Fruit fly (Drosophila melanogaster) whole organism, prepupa: ENCODE results near the gene CG3165.
A peak's percentile ranks its signal among the peaks of the same experiment; 100 is the strongest.

Experiments used
- Blimp-1 ChIP-seq: fragments of 200-800 bp; sonication (Bioruptor generic); optimal IDR thresholded peaks from 3 replicates; lab custom pipeline; 2017; ENCODE audit warnings: missing biosample characterization, missing genetic modification characterization, mild to moderate bottlenecking, moderate library complexity, missing genetic modification reagents
- CG10669 ChIP-seq: fragments of 200-800 bp; sonication (Bioruptor generic); optimal IDR thresholded peaks from 3 replicates; lab custom pipeline; 2018; ENCODE audit warnings: missing biosample characterization, mild to moderate bottlenecking, missing genetic modification characterization, moderate library complexity
- CG11294 ChIP-seq: fragments of 200-800 bp; sonication (Bioruptor generic); IDR thresholded peaks from 2 replicates; pipeline ENCODE4 v1.3.6; 2022; ENCODE audit warnings: missing biosample characterization, missing genetic modification characterization
- CG1621 ChIP-seq: fragments of 200-800 bp; sonication (Bioruptor generic); optimal IDR thresholded peaks from 3 replicates; lab custom pipeline; 2018; ENCODE audit warnings: missing biosample characterization, mild to moderate bottlenecking, missing genetic modification characterization
- CG16779 ChIP-seq: fragments of 200-800 bp; sonication (Bioruptor generic); optimal IDR thresholded peaks from 3 replicates; lab custom pipeline; 2017; ENCODE audit warnings: missing biosample characterization, mild to moderate bottlenecking, missing genetic modification characterization
- CG3032 ChIP-seq: fragments of 200-800 bp; optimal IDR thresholded peaks from 2 replicates; lab custom pipeline; 2019; ENCODE audit warnings: missing biosample characterization, mild to moderate bottlenecking, missing genetic modification characterization, moderate library complexity
- CG31627 ChIP-seq: fragments of 200-800 bp; sonication (Bioruptor generic); optimal IDR thresholded peaks from 3 replicates; lab custom pipeline; 2016; ENCODE audit warnings: missing biosample characterization, missing genetic modification characterization
- CG32006 ChIP-seq: fragments of 200-800 bp; sonication (Bioruptor generic); optimal IDR thresholded peaks from 3 replicates; lab custom pipeline; 2017; ENCODE audit warnings: missing biosample characterization, mild to moderate bottlenecking, missing genetic modification characterization
- CG3919 ChIP-seq: fragments of 200-800 bp; sonication (Bioruptor generic); optimal IDR thresholded peaks from 3 replicates; lab custom pipeline; 2016; ENCODE audit warnings: missing biosample characterization, missing genetic modification characterization
- CG6163 ChIP-seq: fragments of 200-800 bp; sonication (Bioruptor generic); IDR thresholded peaks from 3 replicates; pipeline ENCODE4 v1.3.6; 2022; ENCODE audit warnings: missing biosample characterization, missing genetic modification characterization
- CG6792 ChIP-seq: fragments of 200-800 bp; sonication (Bioruptor generic); optimal IDR thresholded peaks from 3 replicates; lab custom pipeline; 2016; ENCODE audit warnings: missing biosample characterization, missing genetic modification characterization
- CG6854 ChIP-seq: fragments of 200-800 bp; sonication (Bioruptor generic); optimal IDR thresholded peaks from 2 replicates; lab custom pipeline; 2017; ENCODE audit warnings: missing biosample characterization, mild to moderate bottlenecking, missing genetic modification characterization
- CG7368 ChIP-seq: fragments of 200-800 bp; sonication (Bioruptor generic); optimal IDR thresholded peaks from 3 replicates; lab custom pipeline; 2016; ENCODE audit warnings: missing biosample characterization, missing genetic modification characterization
- CG8119 ChIP-seq: fragments of 200-800 bp; sonication (Bioruptor generic); IDR thresholded peaks from 3 replicates; pipeline ENCODE4 v1.3.6; 2022; ENCODE audit warnings: missing biosample characterization, missing genetic modification characterization
- Eip78C ChIP-seq: fragments of 200-800 bp; sonication (Bioruptor generic); peaks from one replicate; lab custom pipeline; 2016; ENCODE audit warnings: missing biosample characterization, missing genetic modification characterization
- Eip93F ChIP-seq: fragments of 200-800 bp; sonication (Bioruptor generic); optimal IDR thresholded peaks from 2 replicates; lab custom pipeline; 2016; ENCODE audit warnings: missing biosample characterization, mild to moderate bottlenecking, missing genetic modification characterization
- Ets21C ChIP-seq: fragments of 200-800 bp; sonication (Bioruptor generic); optimal IDR thresholded peaks from 3 replicates; lab custom pipeline; 2016; ENCODE audit warnings: missing biosample characterization, missing genetic modification characterization
- Ets96B ChIP-seq: fragments of 200-800 bp; optimal IDR thresholded peaks from 2 replicates; lab custom pipeline; 2019; ENCODE audit warnings: missing biosample characterization, mild to moderate bottlenecking, missing genetic modification characterization, moderate library complexity
- Gug ChIP-seq: fragments of 200-800 bp; sonication (Bioruptor generic); IDR thresholded peaks from 2 replicates; pipeline ENCODE4 v1.3.6; 2022; ENCODE audit warnings: missing biosample characterization, missing genetic modification characterization
- Hr38 ChIP-seq: sonication (Bioruptor generic); optimal IDR thresholded peaks from 2 replicates; lab custom pipeline; 2016; ENCODE audit warnings: missing biosample characterization, missing genetic modification characterization
- Hr39 ChIP-seq: fragments of 200-800 bp; sonication (Bioruptor generic); optimal IDR thresholded peaks from 2 replicates; lab custom pipeline; 2016; ENCODE audit warnings: missing biosample characterization, missing genetic modification characterization
- Hr4 ChIP-seq: fragments of 200-800 bp; sonication (Bioruptor generic); optimal IDR thresholded peaks from 3 replicates; lab custom pipeline; 2016; ENCODE audit warnings: missing biosample characterization, missing genetic modification characterization
- Lpt ChIP-seq: fragments of 200-800 bp; sonication (Bioruptor generic); optimal IDR thresholded peaks from 3 replicates; lab custom pipeline; 2016; ENCODE audit warnings: missing biosample characterization, missing genetic modification characterization
- Met ChIP-seq: fragments of 200-800 bp; sonication (Bioruptor generic); optimal IDR thresholded peaks from 3 replicates; lab custom pipeline; 2016; ENCODE audit warnings: missing biosample characterization, missing genetic modification characterization
- OdsH ChIP-seq: fragments of 200-800 bp; sonication (Bioruptor generic); optimal IDR thresholded peaks from 3 replicates; lab custom pipeline; 2016; ENCODE audit warnings: missing biosample characterization, missing genetic modification characterization
- Smox ChIP-seq: fragments of 200-800 bp; sonication (Bioruptor generic); optimal IDR thresholded peaks from 3 replicates; lab custom pipeline; 2016; ENCODE audit warnings: missing biosample characterization, missing genetic modification characterization
- Sox14 ChIP-seq: fragments of 200-800 bp; sonication (Bioruptor generic); optimal IDR thresholded peaks from 3 replicates; lab custom pipeline; 2016; ENCODE audit warnings: missing biosample characterization, missing genetic modification characterization
- achi ChIP-seq: fragments of 200-800 bp; sonication (Bioruptor generic); optimal IDR thresholded peaks from 3 replicates; lab custom pipeline; 2016; ENCODE audit warnings: missing biosample characterization, missing genetic modification characterization
- cyc ChIP-seq: fragments of 200-800 bp; sonication (Bioruptor generic); optimal IDR thresholded peaks from 3 replicates; lab custom pipeline; 2016; ENCODE audit warnings: missing biosample characterization, missing genetic modification characterization
- dac ChIP-seq: fragments of 200-800 bp; sonication (Bioruptor generic); optimal IDR thresholded peaks from 2 replicates; lab custom pipeline; 2017; ENCODE audit warnings: missing biosample characterization, mild to moderate bottlenecking, missing genetic modification characterization
- dsx ChIP-seq: fragments of 200-800 bp; optimal IDR thresholded peaks from 3 replicates; lab custom pipeline; 2019; ENCODE audit warnings: missing biosample characterization, mild to moderate bottlenecking, missing genetic modification characterization, moderate library complexity; ENCODE audit not compliant: poor library complexity, severe bottlenecking
- eg ChIP-seq: fragments of 200-800 bp; sonication (Bioruptor generic); IDR thresholded peaks from 3 replicates; pipeline ENCODE4 v1.3.6; 2022; ENCODE audit warnings: missing biosample characterization, missing genetic modification characterization
- esn ChIP-seq: fragments of 200-800 bp; sonication (Bioruptor generic); optimal IDR thresholded peaks from 2 replicates; lab custom pipeline; 2016; ENCODE audit warnings: missing biosample characterization, mild to moderate bottlenecking, missing genetic modification characterization, moderate library complexity
- fd59A ChIP-seq: fragments of 200-800 bp; sonication (Bioruptor generic); optimal IDR thresholded peaks from 2 replicates; lab custom pipeline; 2017; ENCODE audit warnings: missing biosample characterization, mild to moderate bottlenecking, missing genetic modification characterization, missing genetic modification reagents
- fd85E ChIP-seq: fragments of 200-800 bp; sonication (Bioruptor generic); optimal IDR thresholded peaks from 3 replicates; lab custom pipeline; 2016; ENCODE audit warnings: missing biosample characterization, missing genetic modification characterization
- fkh ChIP-seq: fragments of 200-800 bp; sonication (Bioruptor generic); optimal IDR thresholded peaks from 3 replicates; lab custom pipeline; 2017; ENCODE audit warnings: missing biosample characterization, mild to moderate bottlenecking, missing genetic modification characterization, moderate library complexity
- lz ChIP-seq: fragments of 200-800 bp; sonication (Bioruptor generic); optimal IDR thresholded peaks from 3 replicates; lab custom pipeline; 2016; ENCODE audit warnings: missing biosample characterization, missing genetic modification characterization
- net ChIP-seq: fragments of 200-800 bp; sonication (Bioruptor generic); optimal IDR thresholded peaks from 3 replicates; lab custom pipeline; 2016; ENCODE audit warnings: missing biosample characterization, missing genetic modification characterization
- pdm3 ChIP-seq: fragments of 200-800 bp; sonication (Bioruptor generic); optimal IDR thresholded peaks from 3 replicates; lab custom pipeline; 2016; ENCODE audit warnings: missing biosample characterization, missing genetic modification characterization
- salr ChIP-seq, 2 experiments: fragments of 200-800 bp; sonication (Bioruptor generic); optimal IDR thresholded peaks; 3 replicates each; lab custom pipeline; 2016 to 2018; ENCODE audit warnings: missing biosample characterization in 2 of 2, missing genetic modification characterization in 2 of 2, mild to moderate bottlenecking in 1 of 2
- spab ChIP-seq: fragments of 200-800 bp; sonication (Bioruptor generic); optimal IDR thresholded peaks from 2 replicates; lab custom pipeline; 2017; ENCODE audit warnings: missing biosample characterization, mild to moderate bottlenecking, missing genetic modification characterization, missing genetic modification reagents
- ss ChIP-seq, 2 experiments: fragments of 200-800 bp; sonication (Bioruptor generic); optimal IDR thresholded peaks; 2 replicates in 1 of 2; 3 replicates in 1 of 2; lab custom pipeline; 2017 to 2018; ENCODE audit warnings: mild to moderate bottlenecking in 2 of 2, missing biosample characterization in 2 of 2, missing genetic modification characterization in 2 of 2, moderate library complexity in 1 of 2
- topi ChIP-seq: fragments of 200-800 bp; sonication (Bioruptor generic); optimal IDR thresholded peaks from 3 replicates; lab custom pipeline; 2016; ENCODE audit warnings: missing biosample characterization, missing genetic modification characterization
- vri ChIP-seq: fragments of 200-800 bp; sonication (Bioruptor generic); optimal IDR thresholded peaks from 3 replicates; lab custom pipeline; 2016; ENCODE audit warnings: missing biosample characterization, mild to moderate bottlenecking, missing genetic modification characterization

Gene CG3165

DNA sequence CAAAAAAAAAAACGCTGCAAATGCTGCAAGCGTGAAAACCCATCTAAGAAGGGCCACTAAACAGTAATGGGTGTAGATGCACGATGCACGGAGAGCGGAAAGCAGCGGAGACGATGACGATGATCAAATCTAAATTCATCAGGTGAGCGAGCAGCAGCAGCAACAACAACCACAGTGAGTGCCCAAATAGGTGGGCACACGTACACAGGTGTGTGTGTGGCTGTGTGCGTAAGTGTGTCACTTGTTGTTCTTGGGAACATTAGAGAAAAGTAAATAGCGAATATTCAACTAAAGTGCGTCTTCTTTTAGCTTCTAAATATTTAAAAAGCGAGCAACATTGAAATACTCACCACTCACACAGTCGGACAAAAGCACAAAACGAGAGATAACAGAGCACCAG is 16.3 kb downstream of the CG3165 start:
- TF ChIP-seq Eip78C (GFP tag; lab: Kevin White, UChicago) = no peak
- no peak for TF ChIP-seq CG32006 (GFP tag; lab: Kevin White, UChicago)
- no peak for TF ChIP-seq Gug
- TF ChIP-seq dsx = no peak
- TF ChIP-seq Ets21C (GFP tag; lab: Kevin White, UChicago) = no peak
- TF ChIP-seq CG3032 (tag; lab: Kevin White, UChicago) = no peak
- peak; percentile 60 for TF ChIP-seq fkh
- no peak for TF ChIP-seq fd59A (GFP tag; lab: Kevin White, UChicago)

DNA sequence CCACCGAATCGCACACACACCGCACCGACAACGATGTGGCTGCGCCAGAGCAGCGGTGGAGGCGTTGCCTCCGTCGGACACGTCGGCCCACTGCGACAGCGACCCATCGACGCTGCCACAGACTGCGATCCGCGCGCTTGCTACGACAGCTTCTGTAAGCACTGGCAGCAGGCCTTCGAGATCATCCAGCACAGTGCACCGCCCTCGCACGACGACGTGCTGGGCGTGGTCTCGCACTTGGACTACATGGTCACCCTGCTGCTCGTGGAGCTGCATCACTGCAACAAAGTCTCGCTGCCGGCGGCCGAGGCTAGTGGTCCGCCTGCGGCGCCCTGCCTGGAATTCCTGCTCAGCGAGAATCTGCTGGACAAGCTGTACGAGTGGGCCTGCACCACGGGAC is 16.8 kb downstream of the CG3165 start:
- TF ChIP-seq CG6854 (no peak), Lpt (GFP tag; lab: Kevin White, UChicago) (no peak), CG10669 (GFP tag; lab: Kevin White, UChicago) (no peak), CG6792 (no peak), CG32006 (GFP tag; lab: Kevin White, UChicago) (no peak), Eip78C (GFP tag; lab: Kevin White, UChicago) (no peak), cyc (no peak), fd59A (GFP tag; lab: Kevin White, UChicago) (no peak), Smox (no peak), Ets21C (GFP tag; lab: Kevin White, UChicago) (no peak), Eip93F (GFP tag; lab: Kevin White, UChicago) (no peak), OdsH (no peak), fd85E (GFP tag; lab: Kevin White, UChicago) (no peak), spab (GFP tag; lab: Kevin White, UChicago) (no peak), Sox14 (GFP tag; lab: Kevin White, UChicago) (no peak), pdm3 (GFP tag; lab: Kevin White, UChicago) (no peak)

DNA sequence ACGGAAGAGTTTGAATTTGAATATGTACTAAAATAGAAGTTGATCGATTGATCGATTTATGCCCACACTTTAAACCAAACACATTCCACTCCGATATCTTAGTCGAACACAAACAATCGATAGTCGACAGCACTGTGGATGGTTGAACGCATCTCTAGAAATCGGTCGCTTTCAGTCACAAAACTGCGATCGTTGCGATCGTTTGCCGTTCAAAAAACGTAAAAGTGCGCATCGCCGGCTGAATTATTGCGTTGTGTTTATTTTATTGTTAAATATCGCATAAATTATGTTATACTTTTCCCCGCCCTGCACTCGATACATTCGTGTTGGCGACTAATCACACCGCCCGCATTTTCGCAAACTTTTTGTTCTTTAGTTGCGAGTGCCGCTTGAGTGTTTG is 22.2 kb downstream of the CG3165 start, which contains the start of gene Ccdc85:
TSS of gene Ccdc85 (plus strand) at position 174 of the 400 bp plus-strand sequence.
- TF ChIP-seq fd59A (GFP tag; lab: Kevin White, UChicago) = no peak
- TF ChIP-seq CG6163 = 0 out of 3 replicates have a peak, but pooled peaks have one; percentile 7
- no peak for TF ChIP-seq vri (GFP tag; lab: Kevin White, UChicago)
- no peak for TF ChIP-seq Hr4
- TF ChIP-seq CG1621 (tag; lab: Kevin White, UChicago) = peak; percentile 4
- peak; percentile 41 for TF ChIP-seq Eip78C (GFP tag; lab: Kevin White, UChicago)
- peak; percentile 12 for TF ChIP-seq Sox14 (GFP tag; lab: Kevin White, UChicago)
- no peak for TF ChIP-seq Lpt (GFP tag; lab: Kevin White, UChicago)
- TF ChIP-seq esn (GFP tag; lab: Kevin White, UChicago) = peak; percentile 26
- no peak for TF ChIP-seq Smox

DNA sequence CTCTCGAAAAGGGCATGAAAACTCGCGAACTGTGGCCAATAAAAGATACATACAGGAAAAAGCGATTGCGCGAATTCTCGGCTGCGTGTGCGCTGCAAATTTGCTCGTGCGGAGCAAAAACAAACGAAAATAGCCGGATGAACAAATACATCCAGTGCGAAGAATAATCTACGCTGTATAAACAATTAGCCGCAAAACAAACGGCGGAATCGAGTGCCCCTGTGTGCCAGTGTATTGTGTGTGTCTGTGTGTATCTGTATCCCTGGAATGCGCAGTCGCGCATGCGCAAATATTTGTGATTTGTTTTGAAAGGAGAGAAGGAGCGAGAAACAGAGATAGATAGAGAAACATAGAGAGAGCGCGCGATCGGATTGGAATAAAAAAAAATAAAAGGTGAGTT is 22.7 kb downstream of the CG3165 start:
- TF ChIP-seq CG31627 = no peak
- no peak for TF ChIP-seq CG11294 (GFP tag; lab: Robert Waterston, UW)
- no peak for TF ChIP-seq Met (GFP tag; lab: Kevin White, UChicago)
- no peak for TF ChIP-seq CG7368 (GFP tag; lab: Kevin White, UChicago)
- no peak for TF ChIP-seq Hr38 (GFP tag; lab: Kevin White, UChicago)
- TF ChIP-seq topi (GFP tag; lab: Kevin White, UChicago) = no peak
- TF ChIP-seq dac = no peak
- TF ChIP-seq CG16779 (tag; lab: Kevin White, UChicago) = no peak
- TF ChIP-seq ss (GFP tag; optimal IDR thresholded peaks at IDR 0.05; lab: Kevin White, UChicago) = no peak
- TF ChIP-seq lz = no peak
- TF ChIP-seq achi = no peak
- TF ChIP-seq Ets96B (tag; lab: Kevin White, UChicago) = no peak
- TF ChIP-seq fkh = peak; percentile 69
- no peak for TF ChIP-seq CG3919 (GFP tag; lab: Kevin White, UChicago)
- TF ChIP-seq CG10669 (GFP tag; lab: Kevin White, UChicago) = no peak
- TF ChIP-seq CG8119 (GFP tag; lab: Robert Waterston, UW) = no peak
- no peak for TF ChIP-seq net (GFP tag; lab: Kevin White, UChicago)
- TF ChIP-seq Hr39 (GFP tag; lab: Kevin White, UChicago) = no peak
- TF ChIP-seq eg (GFP tag; lab: Robert Waterston, UW) = 0 out of 3 replicates have a peak, but pooled peaks have one; percentile 9
- TF ChIP-seq Lpt (GFP tag; lab: Kevin White, UChicago) = no peak
- TF ChIP-seq Smox = no peak
- TF ChIP-seq cyc = no peak
- no peak for TF ChIP-seq OdsH
- TF ChIP-seq Blimp-1 (GFP tag; lab: Kevin White, UChicago) = no peak
- peak; percentile 38 for TF ChIP-seq Eip78C (GFP tag; lab: Kevin White, UChicago)
- TF ChIP-seq salr (GFP tag; optimal IDR thresholded peaks at IDR 0.05; lab: Kevin White, UChicago) = no peak
- TF ChIP-seq Eip93F (GFP tag; lab: Kevin White, UChicago) = no peak
- TF ChIP-seq, all 60 proteins: peak for 3
